Worm (Caenorhabditis elegans): ENCODE results near the gene col-43.

DNA sequence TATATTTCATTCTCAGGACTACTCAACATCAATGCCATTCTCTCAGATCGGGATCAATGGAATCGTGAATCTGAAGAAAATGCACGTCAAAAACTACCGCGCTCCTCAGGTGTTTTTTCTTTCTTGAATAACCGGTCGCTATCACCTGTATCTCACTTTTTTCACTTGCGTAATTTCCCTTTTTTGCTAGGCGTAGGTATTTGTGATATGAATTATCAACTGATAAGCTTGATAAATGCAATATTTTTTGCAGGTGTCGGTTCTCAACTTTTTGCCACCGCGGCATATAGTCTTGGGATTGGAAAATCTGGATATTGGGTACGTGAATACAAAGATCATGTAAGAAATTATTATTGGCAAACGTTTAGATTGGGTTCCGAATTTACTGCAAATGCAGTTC is 4.5 kb upstream of the col-43 start:
- no peak for TF ChIP-seq nhr-76 (tag; optimal IDR thresholded peaks at IDR 0.05)
- TF ChIP-seq M03D4.4 (tag; optimal IDR thresholded peaks at IDR 0.05) = no peak
- TF ChIP-seq nhr-12 (tag; optimal IDR thresholded peaks at IDR 0.05) = no peak
- TF ChIP-seq lsy-2 (tag; optimal IDR thresholded peaks at IDR 0.05) = no peak
- no peak for TF ChIP-seq ces-1 (GFP tag; optimal IDR thresholded peaks at IDR 0.05)
